Worm (Caenorhabditis elegans) whole organism, L4/young adult: ENCODE results near the gene ins-21.
"Not testable (repeated sequence)": the region's sequence is repeated elsewhere in the genome, so short reads cannot be mapped to it uniquely, and the experiment has no call there.

Experiments
- W03F9.2 ChIP-seq: fragments of 150-350 bp; optimal IDR thresholded peaks from 2 replicates; lab custom pipeline; 2014; ENCODE audit warnings: missing biosample characterization, missing genetic modification characterization
- dao-5 ChIP-seq: sonication (generic microtip); optimal IDR thresholded peaks from 2 replicates; lab custom pipeline; 2016; ENCODE audit warnings: missing genotype, missing genetic modification characterization, moderate library complexity, missing compliant biosample characterization
- him-1 ChIP-seq: sonication (generic microtip); optimal IDR thresholded peaks from 2 replicates; lab custom pipeline; 2016; ENCODE audit warnings: missing genotype, missing genetic modification reagents, missing genetic modification characterization, missing compliant biosample characterization

DNA sequence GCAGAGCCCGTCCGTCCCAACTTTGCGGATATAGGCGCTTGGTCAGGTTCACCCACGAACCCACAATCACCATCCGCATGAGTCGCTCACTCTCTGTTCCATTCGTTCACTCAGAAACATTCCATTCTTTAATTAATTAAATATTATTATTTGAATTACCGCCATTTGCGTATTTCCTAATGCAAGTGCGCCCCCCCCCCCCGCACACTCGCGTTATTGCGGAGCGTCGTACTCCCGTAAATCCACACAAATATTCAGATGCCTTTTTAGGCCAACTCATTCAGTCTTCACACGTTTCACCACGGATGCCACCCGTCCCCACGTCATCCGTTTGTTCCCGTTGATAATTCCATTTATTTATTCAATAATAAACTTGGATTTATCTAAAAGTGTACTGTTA lies 26.8 kb downstream of the ins-21 start, which contains the start of gene T16G12.3:
- TF ChIP-seq him-1; dao-5 (tag; lab: Kevin White, UChicago); W03F9.2 (tag; lab: Kevin White, UChicago): not testable (repeated sequence)
